Fruit fly (Drosophila melanogaster): ENCODE measurements around the gene Snx17.

DNA sequence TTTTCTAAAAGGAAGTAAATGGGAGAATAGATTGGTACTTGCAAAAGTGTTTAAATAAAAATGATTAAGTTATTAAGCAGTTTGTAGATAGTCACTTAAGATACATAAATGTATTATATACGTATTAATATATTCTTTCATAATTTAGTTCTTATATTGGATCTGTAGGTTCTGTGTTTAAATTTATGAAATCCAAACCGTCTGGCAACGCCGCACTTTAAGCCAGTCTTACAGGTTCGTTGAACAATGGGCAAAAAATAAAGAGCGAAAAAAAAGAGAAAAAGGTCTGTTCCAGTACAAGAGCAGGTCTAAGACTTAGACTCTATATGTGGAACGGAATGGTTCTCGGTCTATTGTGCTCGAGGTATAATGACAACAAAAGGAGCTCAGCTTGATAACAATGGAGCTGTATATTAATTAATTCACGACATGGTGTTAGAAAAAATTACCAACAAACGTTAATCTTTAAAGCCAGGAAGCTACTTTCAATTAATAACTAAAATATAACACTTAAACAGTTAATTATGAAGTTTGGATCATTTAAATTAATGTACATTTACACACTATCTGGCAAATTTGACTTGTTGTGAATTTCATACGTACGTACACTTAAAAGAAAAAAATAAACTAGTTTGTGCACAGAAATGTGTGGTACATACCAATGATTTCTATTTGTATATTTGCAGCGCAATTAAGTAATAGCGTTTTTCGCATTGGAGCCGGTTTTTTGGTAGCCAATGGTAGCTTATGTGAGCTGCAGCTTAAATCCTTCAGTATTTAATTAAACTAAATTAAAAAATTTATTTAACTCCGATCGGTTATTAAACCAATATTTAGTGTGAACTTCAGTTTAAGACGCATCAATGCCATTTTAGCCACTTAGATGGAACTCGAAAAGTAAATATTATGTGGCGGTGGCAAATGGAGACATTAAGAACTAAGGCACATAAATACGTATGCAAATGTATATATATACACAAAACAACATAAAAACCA lies 2.3 kb upstream of the Snx17 start, which contains the start of gene CG5731:
- no peak for TF ChIP-seq CG8119 (GFP tag; IDR thresholded peaks at IDR 0.05)
- TF ChIP-seq Sox102F (GFP tag; optimal IDR thresholded peaks at IDR 0.05), result no peak
- TF ChIP-seq salr (GFP tag; optimal IDR thresholded peaks at IDR 0.05), result no peak
- no peak for TF ChIP-seq Lpt (GFP tag; optimal IDR thresholded peaks at IDR 0.05)
- no peak for TF ChIP-seq achi (GFP tag; optimal IDR thresholded peaks at IDR 0.05)

All from whole organism, prepupa.